Fruit fly (Drosophila melanogaster) whole organism, embryonic: Measurements from ENCODE around the gene Pex3.

Source experiments
- CG10267 ChIP-seq: fragments of 200-800 bp; sonication (Bioruptor generic); optimal IDR thresholded peaks from 2 replicates; lab custom pipeline; 2018; ENCODE audit warnings: missing biosample characterization, mild to moderate bottlenecking, missing genetic modification characterization, moderate library complexity
- CG12391 ChIP-seq: fragments of 200-800 bp; sonication (Bioruptor generic); optimal IDR thresholded peaks from 3 replicates; lab custom pipeline; 2018; ENCODE audit warnings: missing biosample characterization, mild to moderate bottlenecking, missing genetic modification characterization, moderate library complexity
- CG12769 ChIP-seq: fragments of 200-800 bp; sonication (Bioruptor generic); optimal IDR thresholded peaks from 2 replicates; lab custom pipeline; 2019; ENCODE audit warnings: missing biosample characterization, mild to moderate bottlenecking, missing genetic modification characterization, moderate library complexity
- CG15073 ChIP-seq: fragments of 200-800 bp; sonication (Bioruptor generic); optimal IDR thresholded peaks from 2 replicates; lab custom pipeline; 2016; ENCODE audit warnings: missing biosample characterization, missing genetic modification characterization
- CG15479 ChIP-seq: fragments of 200-800 bp; sonication (Bioruptor generic); optimal IDR thresholded peaks from 3 replicates; lab custom pipeline; 2019; ENCODE audit warnings: missing biosample characterization, mild to moderate bottlenecking, missing genetic modification characterization, moderate library complexity
- CG15514 ChIP-seq: fragments of 200-800 bp; sonication (Bioruptor generic); optimal IDR thresholded peaks from 3 replicates; lab custom pipeline; 2017; ENCODE audit warnings: missing biosample characterization, missing genetic modification characterization, mild to moderate bottlenecking, moderate library complexity, missing genetic modification reagents
- CG17186 ChIP-seq: fragments of 200-800 bp; sonication (Bioruptor generic); optimal IDR thresholded peaks from 3 replicates; lab custom pipeline; 2017; ENCODE audit warnings: missing biosample characterization, missing genetic modification reagents, missing genetic modification characterization
- CG17912 ChIP-seq: fragments of 200-800 bp; sonication (Bioruptor generic); optimal IDR thresholded peaks from 2 replicates; lab custom pipeline; 2018; ENCODE audit warnings: missing biosample characterization, mild to moderate bottlenecking, missing genetic modification characterization
- CG2120 ChIP-seq: fragments of 200-800 bp; sonication (Bioruptor generic); optimal IDR thresholded peaks from 3 replicates; lab custom pipeline; 2016; ENCODE audit warnings: missing biosample characterization, missing genetic modification characterization
- CG4328 ChIP-seq: fragments of 200-800 bp; sonication (Bioruptor generic); optimal IDR thresholded peaks from 3 replicates; lab custom pipeline; 2017; ENCODE audit warnings: missing biosample characterization, missing genetic modification reagents, missing genetic modification characterization
- CG4617 ChIP-seq: fragments of 200-800 bp; sonication (Bioruptor generic); optimal IDR thresholded peaks from 3 replicates; lab custom pipeline; 2016; ENCODE audit warnings: missing biosample characterization, missing genetic modification characterization, borderline replicate concordance
- CG7786 ChIP-seq: fragments of 200-800 bp; sonication (Bioruptor generic); optimal IDR thresholded peaks from 2 replicates; lab custom pipeline; 2016; ENCODE audit warnings: missing biosample characterization, missing genetic modification characterization
- CG8290 ChIP-seq, 3 experiments: fragments of 200-800 bp; sonication (Bioruptor generic); optimal IDR thresholded peaks; 2 replicates each; lab custom pipeline; 2016 to 2019; ENCODE audit warnings: missing biosample characterization in 3 of 3, missing genetic modification characterization in 3 of 3, mild to moderate bottlenecking in 2 of 3, moderate library complexity in 1 of 3
- CG9932 ChIP-seq: fragments of 200-800 bp; sonication (Bioruptor generic); IDR thresholded peaks from 2 replicates; pipeline ENCODE4 v1.3.6; 2022; ENCODE audit warnings: missing biosample characterization, missing genetic modification characterization
- E2f2 ChIP-seq: fragments of 200-800 bp; sonication (Bioruptor generic); IDR thresholded peaks from 2 replicates; pipeline ENCODE4 v1.3.6; 2022; ENCODE audit warnings: missing biosample characterization, missing genetic modification characterization
- Ets97D ChIP-seq: fragments of 200-800 bp; sonication (Bioruptor generic); optimal IDR thresholded peaks from 3 replicates; lab custom pipeline; 2016; ENCODE audit warnings: missing biosample characterization, missing genetic modification characterization
- Fer3 ChIP-seq: fragments of 200-800 bp; sonication (Bioruptor generic); optimal IDR thresholded peaks from 2 replicates; lab custom pipeline; 2018; ENCODE audit warnings: missing biosample characterization, mild to moderate bottlenecking, missing genetic modification characterization, moderate library complexity
- H15 ChIP-seq: fragments of 200-800 bp; sonication (Bioruptor generic); IDR thresholded peaks from 3 replicates; pipeline ENCODE4 v1.3.6; 2022; ENCODE audit warnings: missing biosample characterization, missing genetic modification characterization
- HmgZ ChIP-seq: fragments of 200-800 bp; sonication (Bioruptor generic); optimal IDR thresholded peaks from 2 replicates; lab custom pipeline; 2018; ENCODE audit warnings: missing biosample characterization, mild to moderate bottlenecking, missing genetic modification characterization
- MBD-R2 ChIP-seq: fragments of 200-800 bp; sonication (Bioruptor generic); IDR thresholded peaks from 2 replicates; pipeline ENCODE4 v1.3.6; 2022; ENCODE audit warnings: missing biosample characterization, missing genetic modification characterization
- Max ChIP-seq: fragments of 200-800 bp; sonication (Bioruptor generic); optimal IDR thresholded peaks from 2 replicates; lab custom pipeline; 2016; ENCODE audit warnings: missing biosample characterization, mild to moderate bottlenecking, missing genetic modification characterization
- NC2α ChIP-seq: fragments of 200-800 bp; sonication (Bioruptor generic); optimal IDR thresholded peaks from 2 replicates; lab custom pipeline; 2016; ENCODE audit warnings: missing biosample characterization, missing genetic modification characterization
- NK7.1 ChIP-seq: fragments of 200-800 bp; sonication (Bioruptor generic); optimal IDR thresholded peaks from 3 replicates; lab custom pipeline; 2016; ENCODE audit warnings: missing biosample characterization, missing genetic modification characterization
- Rfx ChIP-seq: fragments of 200-800 bp; sonication (Bioruptor generic); IDR thresholded peaks from 2 replicates; pipeline ENCODE4 v1.3.6; 2022; ENCODE audit warnings: missing biosample characterization, missing genetic modification characterization
- Sox100B ChIP-seq: fragments of 200-800 bp; sonication (Bioruptor generic); optimal IDR thresholded peaks from 3 replicates; lab custom pipeline; 2018; ENCODE audit warnings: missing biosample characterization, mild to moderate bottlenecking, missing genetic modification characterization
- Ssrp ChIP-seq: fragments of 200-800 bp; sonication (Bioruptor generic); optimal IDR thresholded peaks from 2 replicates; lab custom pipeline; 2018; ENCODE audit warnings: missing biosample characterization, mild to moderate bottlenecking, missing genetic modification characterization, moderate library complexity
- Xbp1 ChIP-seq: fragments of 200-800 bp; sonication (Bioruptor generic); optimal IDR thresholded peaks from 3 replicates; lab custom pipeline; 2016; ENCODE audit warnings: missing biosample characterization, mild to moderate bottlenecking, missing genetic modification characterization
- Xrp1 ChIP-seq: fragments of 200-800 bp; sonication (Bioruptor generic); IDR thresholded peaks from 2 replicates; pipeline ENCODE4 v1.3.6; 2022; ENCODE audit warnings: missing biosample characterization, missing genetic modification characterization
- YL-1 ChIP-seq: fragments of 200-800 bp; sonication (Bioruptor generic); optimal IDR thresholded peaks from 3 replicates; lab custom pipeline; 2017; ENCODE audit warnings: missing biosample characterization, mild to moderate bottlenecking, missing genetic modification characterization
- ato ChIP-seq: fragments of 200-800 bp; sonication (Bioruptor generic); IDR thresholded peaks from 2 replicates; pipeline ENCODE4 v1.3.6; 2022; ENCODE audit warnings: missing biosample characterization, missing genetic modification characterization; ENCODE audit not compliant: partially characterized antibody
- dm ChIP-seq: fragments of 200-800 bp; sonication (Bioruptor generic); optimal IDR thresholded peaks from 3 replicates; lab custom pipeline; 2016; ENCODE audit warnings: missing biosample characterization, missing genetic modification characterization
- grn ChIP-seq: fragments of 200-800 bp; sonication (Bioruptor generic); optimal IDR thresholded peaks from 3 replicates; lab custom pipeline; 2017; ENCODE audit warnings: missing biosample characterization, missing genetic modification characterization
- gro ChIP-seq: fragments of 200-800 bp; sonication (Bioruptor generic); optimal IDR thresholded peaks from 2 replicates; lab custom pipeline; 2016; ENCODE audit warnings: missing biosample characterization, missing genetic modification characterization
- her ChIP-seq: fragments of 200-800 bp; sonication (Bioruptor generic); optimal IDR thresholded peaks from 2 replicates; lab custom pipeline; 2016; ENCODE audit warnings: missing biosample characterization, missing genetic modification characterization
- mam ChIP-seq: fragments of 200-800 bp; sonication (Bioruptor generic); optimal IDR thresholded peaks from 3 replicates; lab custom pipeline; 2016; ENCODE audit warnings: missing biosample characterization, missing genetic modification characterization
- nau ChIP-seq: fragments of 200-800 bp; sonication (Bioruptor generic); optimal IDR thresholded peaks from 3 replicates; lab custom pipeline; 2017; ENCODE audit warnings: missing biosample characterization, mild to moderate bottlenecking, missing genetic modification characterization, missing genetic modification reagents
- pzg ChIP-seq: fragments of 200-800 bp; sonication (Bioruptor generic); optimal IDR thresholded peaks from 3 replicates; lab custom pipeline; 2018; ENCODE audit warnings: missing biosample characterization, mild to moderate bottlenecking, missing genetic modification characterization, moderate library complexity
- row ChIP-seq: fragments of 200-800 bp; sonication (Bioruptor generic); IDR thresholded peaks from 3 replicates; pipeline ENCODE4 v1.3.6; 2022; ENCODE audit warnings: missing biosample characterization, missing genetic modification characterization
- so ChIP-seq: fragments of 200-800 bp; sonication (Bioruptor generic); IDR thresholded peaks from 3 replicates; pipeline ENCODE4 v1.3.6; 2022; ENCODE audit warnings: missing biosample characterization, missing genetic modification characterization
- trem ChIP-seq: fragments of 200-800 bp; optimal IDR thresholded peaks from 3 replicates; lab custom pipeline; 2019; ENCODE audit warnings: missing biosample characterization, mild to moderate bottlenecking, missing genetic modification characterization, moderate library complexity
- zen2 ChIP-seq: fragments of 200-800 bp; sonication (Bioruptor generic); IDR thresholded peaks from 3 replicates; pipeline ENCODE4 v1.3.6; 2022; ENCODE audit warnings: missing biosample characterization, missing genetic modification characterization; ENCODE audit not compliant: partially characterized antibody

The Pex3 gene

dm6 chr3L:15097878-15098520, 46.2 kb upstream of the Pex3 start, which contains the start of gene Ctps (continued):
- TF ChIP-seq pzg (peak; percentile 75), YL-1 (peak; percentile 28), nau (peak; percentile 25), Xrp1 (GFP tag; lab: Robert Waterston, UW) (0 out of 2 replicates have a peak, but pooled peaks have one; percentile 12), grn (GFP tag; lab: Kevin White, UChicago) (no peak), E2f2 (GFP tag; lab: Robert Waterston, UW) (peak; percentile 90), CG15073 (GFP tag; lab: Kevin White, UChicago) (no peak), CG2120 (GFP tag; lab: Kevin White, UChicago) (peak; percentile 43), CG9932 (peak; percentile 17; the same call in 1 of the 2 replicates), CG7786 (peak; percentile 29), MBD-R2 (GFP tag; lab: Robert Waterston, UW) (peak; percentile 50), CG12391 (tag; lab: Kevin White, UChicago) (peak; percentile 41), CG10267 (peak; percentile 93), CG17186 (GFP tag; lab: Kevin White, UChicago) (peak; percentile 30), NC2α (no peak), gro (GFP tag; lab: Kevin White, UChicago) (peak; percentile 35), CG15514 (GFP tag; lab: Kevin White, UChicago) (peak; percentile 64), Ssrp (tag; lab: Kevin White, UChicago) (no peak), CG8290 (GFP tag; optimal IDR thresholded peaks at IDR 0.05; lab: Kevin White, UChicago) (no peak), CG8290 (tag; optimal IDR thresholded peaks at IDR 0.05; lab: Kevin White, UChicago) (peak in 1 of 2 experiments; percentile 61), NK7.1 (GFP tag; lab: Kevin White, UChicago) (no peak), her (GFP tag; lab: Kevin White, UChicago) (peak; percentile 50), Rfx (GFP tag; lab: Robert Waterston, UW) (peak; percentile 33; the same call in 1 of the 2 replicates), Xbp1 (GFP tag; lab: Kevin White, UChicago) (no peak), CG12769 (tag; lab: Kevin White, UChicago) (peak; percentile 2), CG15479 (GFP tag; lab: Kevin White, UChicago) (no peak), mam (GFP tag; lab: Kevin White, UChicago) (peak; percentile 21), row (peak; percentile 38; the same call in 1 of the 3 replicates), CG4328 (GFP tag; lab: Kevin White, UChicago) (no peak), dm (peak; percentile 76), so (GFP tag; lab: Robert Waterston, UW) (no peak), Sox100B (peak; percentile 10), Ets97D (GFP tag; lab: Kevin White, UChicago) (peak; percentile 62), Max (GFP tag; lab: Kevin White, UChicago) (peak; percentile 55), CG17912 (GFP tag; lab: Kevin White, UChicago) (peak; percentile 19), Fer3 (tag; lab: Kevin White, UChicago) (peak; percentile 20), HmgZ (peak; percentile 25), trem (peak; percentile 13), zen2 (GFP tag; lab: Robert Waterston, UW) (no peak), CG4617 (GFP tag; lab: Kevin White, UChicago) (peak; percentile 38), H15 (GFP tag; lab: Robert Waterston, UW) (no peak), ato (no peak)
